Fruit fly (Drosophila melanogaster): ENCODE results near the gene hb.

The hb gene

dm6 chr3R:8659907-8660660 is 37.5 kb downstream of the hb start (continued):
- TF ChIP-seq CG7556 (GFP tag; optimal IDR thresholded peaks at IDR 0.05) (no peak), Usf (GFP tag; optimal IDR thresholded peaks at IDR 0.05) (peak; percentile 19), Bdp1 (GFP tag; optimal IDR thresholded peaks at IDR 0.05) (peak; percentile 52), CG15696 (tag; optimal IDR thresholded peaks at IDR 0.05) (no peak), lbe (GFP tag; optimal IDR thresholded peaks at IDR 0.05) (no peak), lab (GFP tag; optimal IDR thresholded peaks at IDR 0.05) (peak; percentile 83), ranshi (GFP tag; IDR thresholded peaks at IDR 0.05) (0 out of 2 replicates have a peak, but pooled peaks have one; percentile 20), B-H2 (GFP tag; optimal IDR thresholded peaks at IDR 0.05) (peak; percentile 67), Adf1 (GFP tag; IDR thresholded peaks at IDR 0.05) (peak; percentile 66), CG2889 (GFP tag; IDR thresholded peaks at IDR 0.05) (no peak), unc-4 (GFP tag; IDR thresholded peaks at IDR 0.05; ENCODE audit: partially characterized antibody) (peak; percentile 89), CG6175 (GFP tag; IDR thresholded peaks at IDR 0.05) (no peak), nau (GFP tag; optimal IDR thresholded peaks at IDR 0.05) (no peak), ken (GFP tag; IDR thresholded peaks at IDR 0.05) (peak; percentile 77), sqz (GFP tag; optimal IDR thresholded peaks at IDR 0.05) (peak; percentile 87), Hmr (GFP tag; optimal IDR thresholded peaks at IDR 0.05) (peak; percentile 82), HmgZ (tag; optimal IDR thresholded peaks at IDR 0.05) (peak; percentile 94), CG14441 (GFP tag; IDR thresholded peaks at IDR 0.05) (no peak), ap (GFP tag; IDR thresholded peaks at IDR 0.05) (no peak), CG12071 (GFP tag; optimal IDR thresholded peaks at IDR 0.05) (peak; percentile 37), CG14965 (GFP tag; optimal IDR thresholded peaks at IDR 0.05; ENCODE audit: borderline replicate concordance) (no peak), CG13894 (tag; optimal IDR thresholded peaks at IDR 0.05) (peak; percentile 80), CrebB (tag; optimal IDR thresholded peaks at IDR 0.05) (peak; percentile 67), org-1 (GFP tag; optimal IDR thresholded peaks at IDR 0.05) (no peak), chn (GFP tag; optimal IDR thresholded peaks at IDR 0.05) (no peak), CG30020 (tag; optimal IDR thresholded peaks at IDR 0.05) (peak; percentile 42), CG1603 (tag; optimal IDR thresholded peaks at IDR 0.05) (peak; percentile 94), CG2875 (GFP tag; optimal IDR thresholded peaks at IDR 0.05) (peak; percentile 40), CG17612 (GFP tag; IDR thresholded peaks at IDR 0.05) (no peak), CkIIα-i1 (GFP tag; IDR thresholded peaks at IDR 0.05) (no peak), cas (GFP tag; IDR thresholded peaks at IDR 0.05) (no peak), gt (GFP tag; IDR thresholded peaks at IDR 0.05) (no peak), CG13624 (GFP tag; optimal IDR thresholded peaks at IDR 0.05) (peak; percentile 73), CG12219 (GFP tag; optimal IDR thresholded peaks at IDR 0.05) (no peak), CG7839 (tag; optimal IDR thresholded peaks at IDR 0.05) (peak; percentile 32), CG8388 (GFP tag; optimal IDR thresholded peaks at IDR 0.05) (no peak), Blimp-1 (GFP tag; optimal IDR thresholded peaks at IDR 0.05) (peak; percentile 86), CG4282 (GFP tag; optimal IDR thresholded peaks at IDR 0.05) (peak; percentile 43), cwo (GFP tag; optimal IDR thresholded peaks at IDR 0.05) (peak; percentile 49), CG33213 (GFP tag; optimal IDR thresholded peaks at IDR 0.05) (peak; percentile 75), lmd (GFP tag; IDR thresholded peaks at IDR 0.05) (peak; percentile 6; the same call in 1 of the 2 replicates), MTF-1 (GFP tag; optimal IDR thresholded peaks at IDR 0.05; ENCODE audit: borderline replicate concordance) (peak; percentile 71), CG10147 (GFP tag; optimal IDR thresholded peaks at IDR 0.05) (peak; percentile 26), emc (GFP tag; optimal IDR thresholded peaks at IDR 0.05) (peak; percentile 37), CG5953 (GFP tag; IDR thresholded peaks at IDR 0.05) (no peak), CG31224 (GFP tag; IDR thresholded peaks at IDR 0.05) (peak; percentile 47), CG12744 (GFP tag; optimal IDR thresholded peaks at IDR 0.05) (no peak), CG13424 (tag; optimal IDR thresholded peaks at IDR 0.05) (peak; percentile 46), CG1602 (GFP tag; optimal IDR thresholded peaks at IDR 0.05) (no peak)

Measured in whole organism, embryonic.